Fruit fly (Drosophila melanogaster) whole organism, embryonic: Measurements from ENCODE around the gene CG42585.

ENCODE experiments used
- Aef1 ChIP-seq: fragments of 200-800 bp; sonication (Bioruptor generic); IDR thresholded peaks from 3 replicates; pipeline ENCODE4 v1.3.6; 2022; ENCODE audit warnings: missing biosample characterization, missing genetic modification characterization
- CG10209 ChIP-seq: fragments of 200-800 bp; sonication (Bioruptor generic); optimal IDR thresholded peaks from 3 replicates; lab custom pipeline; 2017; ENCODE audit warnings: missing biosample characterization, mild to moderate bottlenecking, missing genetic modification characterization, missing genetic modification reagents
- CG10274 ChIP-seq: fragments of 200-800 bp; sonication (Bioruptor generic); optimal IDR thresholded peaks from 3 replicates; lab custom pipeline; 2017; ENCODE audit warnings: missing biosample characterization, mild to moderate bottlenecking, missing genetic modification characterization
- CG10321 ChIP-seq: fragments of 200-800 bp; sonication (Bioruptor generic); IDR thresholded peaks from 2 replicates; pipeline ENCODE4 v1.3.6; 2022; ENCODE audit warnings: missing biosample characterization, missing genetic modification characterization
- CG10431 ChIP-seq: fragments of 200-800 bp; sonication (Bioruptor generic); optimal IDR thresholded peaks from 3 replicates; lab custom pipeline; 2018; ENCODE audit warnings: missing biosample characterization, mild to moderate bottlenecking, missing genetic modification characterization
- CG12391 ChIP-seq: fragments of 200-800 bp; sonication (Bioruptor generic); optimal IDR thresholded peaks from 3 replicates; lab custom pipeline; 2018; ENCODE audit warnings: missing biosample characterization, mild to moderate bottlenecking, missing genetic modification characterization, moderate library complexity
- CG12769 ChIP-seq: fragments of 200-800 bp; sonication (Bioruptor generic); optimal IDR thresholded peaks from 2 replicates; lab custom pipeline; 2019; ENCODE audit warnings: missing biosample characterization, mild to moderate bottlenecking, missing genetic modification characterization, moderate library complexity
- CG14667 ChIP-seq: fragments of 200-800 bp; sonication (Bioruptor generic); IDR thresholded peaks from 2 replicates; pipeline ENCODE4 v1.3.6; 2022; ENCODE audit warnings: missing biosample characterization, missing genetic modification characterization
- CG15514 ChIP-seq: fragments of 200-800 bp; sonication (Bioruptor generic); optimal IDR thresholded peaks from 3 replicates; lab custom pipeline; 2017; ENCODE audit warnings: missing biosample characterization, missing genetic modification characterization, mild to moderate bottlenecking, moderate library complexity, missing genetic modification reagents
- CG16815 ChIP-seq: fragments of 200-800 bp; sonication (Bioruptor generic); optimal IDR thresholded peaks from 3 replicates; lab custom pipeline; 2017; ENCODE audit warnings: missing biosample characterization, mild to moderate bottlenecking, missing genetic modification characterization
- CG17385 ChIP-seq: fragments of 200-800 bp; sonication (Bioruptor generic); optimal IDR thresholded peaks from 3 replicates; lab custom pipeline; 2018; ENCODE audit warnings: missing biosample characterization, mild to moderate bottlenecking, missing genetic modification characterization
- CG2199 ChIP-seq: fragments of 200-800 bp; sonication (Bioruptor generic); IDR thresholded peaks from 3 replicates; pipeline ENCODE4 v1.3.6; 2022; ENCODE audit warnings: missing biosample characterization, missing genetic modification characterization
- CG3163 ChIP-seq: fragments of 200-800 bp; sonication (Bioruptor generic); optimal IDR thresholded peaks from 3 replicates; lab custom pipeline; 2016; ENCODE audit warnings: missing biosample characterization, missing genetic modification characterization
- CG34224 ChIP-seq: fragments of 200-800 bp; sonication (Bioruptor generic); IDR thresholded peaks from 3 replicates; pipeline ENCODE4 v1.3.6; 2022; ENCODE audit warnings: missing biosample characterization, missing genetic modification characterization; ENCODE audit not compliant: partially characterized antibody
- CG4707 ChIP-seq: fragments of 200-800 bp; sonication (Bioruptor generic); optimal IDR thresholded peaks from 2 replicates; lab custom pipeline; 2018; ENCODE audit warnings: missing biosample characterization, mild to moderate bottlenecking, missing genetic modification characterization, moderate library complexity
- CG5953 ChIP-seq: fragments of 200-800 bp; sonication (Bioruptor generic); IDR thresholded peaks from 2 replicates; pipeline ENCODE4 v1.3.6; 2022; ENCODE audit warnings: missing biosample characterization, missing genetic modification characterization
- CG6654 ChIP-seq: fragments of 200-800 bp; sonication (Bioruptor generic); optimal IDR thresholded peaks from 2 replicates; lab custom pipeline; 2017; ENCODE audit warnings: missing biosample characterization, mild to moderate bottlenecking, missing genetic modification characterization
- CG7745 ChIP-seq: fragments of 200-800 bp; sonication (Bioruptor generic); optimal IDR thresholded peaks from 2 replicates; lab custom pipeline; 2018; ENCODE audit warnings: missing biosample characterization, mild to moderate bottlenecking, missing genetic modification characterization, moderate library complexity
- CG8281 ChIP-seq: fragments of 200-800 bp; sonication (Bioruptor generic); optimal IDR thresholded peaks from 2 replicates; lab custom pipeline; 2018; ENCODE audit warnings: missing biosample characterization, mild to moderate bottlenecking, missing genetic modification characterization, moderate library complexity
- CG8388 ChIP-seq: fragments of 200-800 bp; sonication (Bioruptor generic); optimal IDR thresholded peaks from 2 replicates; lab custom pipeline; 2019; ENCODE audit warnings: missing biosample characterization, mild to moderate bottlenecking, missing genetic modification characterization, moderate library complexity
- CG9609 ChIP-seq: fragments of 200-800 bp; sonication (Bioruptor generic); optimal IDR thresholded peaks from 3 replicates; lab custom pipeline; 2016; ENCODE audit warnings: missing biosample characterization, missing genetic modification characterization
- Camta ChIP-seq: fragments of 200-800 bp; sonication (Bioruptor generic); optimal IDR thresholded peaks from 2 replicates; lab custom pipeline; 2016; ENCODE audit warnings: missing biosample characterization, missing genetic modification characterization
- Elba2 ChIP-seq: fragments of 200-800 bp; sonication (Bioruptor generic); optimal IDR thresholded peaks from 3 replicates; lab custom pipeline; 2016; ENCODE audit warnings: missing biosample characterization, missing genetic modification characterization
- HLH54F ChIP-seq: fragments of 200-800 bp; sonication (Bioruptor generic); optimal IDR thresholded peaks from 3 replicates; lab custom pipeline; 2016; ENCODE audit warnings: missing biosample characterization, missing genetic modification characterization
- HmgD ChIP-seq: fragments of 200-800 bp; sonication (Bioruptor generic); optimal IDR thresholded peaks from 3 replicates; lab custom pipeline; 2016; ENCODE audit warnings: missing biosample characterization, missing genetic modification characterization
- Hr51 ChIP-seq, 2 experiments: fragments of 200-800 bp; sonication (Bioruptor generic); optimal IDR thresholded peaks; 2 replicates in 1 of 2; 3 replicates in 1 of 2; lab custom pipeline; 2016 to 2018; ENCODE audit warnings: missing biosample characterization in 2 of 2, missing genetic modification characterization in 2 of 2, mild to moderate bottlenecking in 1 of 2, moderate library complexity in 1 of 2
- Med ChIP-seq: fragments of 200-800 bp; sonication (Bioruptor generic); peaks from one replicate; lab custom pipeline; 2016; ENCODE audit warnings: missing biosample characterization, missing genetic modification characterization, mild to moderate bottlenecking, inconsistent platforms, moderate library complexity
- cad ChIP-seq: fragments of >200 bp; optimal IDR thresholded peaks from 2 replicates; lab custom pipeline; 2017; ENCODE audit warnings: missing biosample characterization, missing genetic modification characterization
- crp ChIP-seq, 2 experiments: fragments of 200-800 bp; sonication (Bioruptor generic); optimal IDR thresholded peaks; 2 replicates in 1 of 2; 3 replicates in 1 of 2; lab custom pipeline; 2017; ENCODE audit warnings: missing biosample characterization in 2 of 2, missing genetic modification characterization in 2 of 2, mild to moderate bottlenecking in 1 of 2, moderate library complexity in 1 of 2
- emc ChIP-seq: fragments of 200-800 bp; sonication (Bioruptor generic); optimal IDR thresholded peaks from 2 replicates; lab custom pipeline; 2016; ENCODE audit warnings: missing biosample characterization, missing genetic modification characterization
- exex ChIP-seq: fragments of 200-800 bp; sonication (Bioruptor generic); optimal IDR thresholded peaks from 4 replicates; lab custom pipeline; 2018; ENCODE audit warnings: missing biosample characterization, mild to moderate bottlenecking, missing genetic modification characterization, moderate library complexity
- fd64A ChIP-seq: fragments of 200-800 bp; sonication (Bioruptor generic); optimal IDR thresholded peaks from 3 replicates; lab custom pipeline; 2018; ENCODE audit warnings: missing biosample characterization, mild to moderate bottlenecking, missing genetic modification characterization
- grau ChIP-seq: fragments of 200-800 bp; optimal IDR thresholded peaks from 3 replicates; lab custom pipeline; 2019; ENCODE audit warnings: missing biosample characterization, mild to moderate bottlenecking, missing genetic modification characterization, moderate library complexity
- hkb ChIP-seq, 2 experiments: fragments of 200-800 bp in 1 of 2; fragments of >200 bp in 1 of 2; sonication (Bioruptor generic) in 1 of 2; IDR thresholded peaks in 1 of 2; optimal IDR thresholded peaks in 1 of 2; 2 replicates each; pipeline versions ENCODE4 v1.3.6 to Lab custom; 2017 to 2022; ENCODE audit warnings: missing biosample characterization in 1 of 2, missing genetic modification characterization in 1 of 2
- ken ChIP-seq: fragments of 200-800 bp; sonication (Bioruptor generic); IDR thresholded peaks from 3 replicates; pipeline ENCODE4 v1.3.6; 2022; ENCODE audit warnings: missing biosample characterization, missing genetic modification characterization
- kni ChIP-seq: fragments of 200-800 bp; sonication (Bioruptor generic); optimal IDR thresholded peaks from 3 replicates; lab custom pipeline; 2017; ENCODE audit warnings: mild to moderate bottlenecking, missing biosample characterization, missing genetic modification reagents, missing genetic modification characterization
- lab ChIP-seq: fragments of 200-800 bp; sonication (Bioruptor generic); optimal IDR thresholded peaks from 3 replicates; lab custom pipeline; 2017; ENCODE audit warnings: missing biosample characterization, missing genetic modification characterization, mild to moderate bottlenecking, moderate library complexity, missing genetic modification reagents
- luna ChIP-seq: fragments of 200-800 bp; sonication (Bioruptor generic); optimal IDR thresholded peaks from 2 replicates; lab custom pipeline; 2016; ENCODE audit warnings: missing biosample characterization, missing genetic modification characterization
- mam ChIP-seq: fragments of 200-800 bp; sonication (Bioruptor generic); optimal IDR thresholded peaks from 3 replicates; lab custom pipeline; 2016; ENCODE audit warnings: missing biosample characterization, missing genetic modification characterization
- nerfin-2 ChIP-seq: fragments of 200-800 bp; sonication (Bioruptor generic); IDR thresholded peaks from 2 replicates; pipeline ENCODE4 v1.3.6; 2022; ENCODE audit warnings: missing biosample characterization, missing genetic modification characterization; ENCODE audit not compliant: partially characterized antibody
- sc ChIP-seq, 3 experiments: fragments of >200 bp in 2 of 3; fragments of 200-800 bp in 1 of 3; sonication (Bioruptor generic) in 1 of 3; optimal IDR thresholded peaks; 2 replicates in 2 of 3; 3 replicates in 1 of 3; lab custom pipeline; 2017; ENCODE audit warnings: mild to moderate bottlenecking in 1 of 3, missing biosample characterization in 1 of 3, missing genetic modification characterization in 1 of 3, missing genetic modification reagents in 1 of 3
- slp2 ChIP-seq: fragments of 200-800 bp; sonication (Bioruptor generic); optimal IDR thresholded peaks from 2 replicates; lab custom pipeline; 2016; ENCODE audit warnings: missing biosample characterization, missing genetic modification characterization
- toy ChIP-seq: fragments of 200-800 bp; sonication (Bioruptor generic); IDR thresholded peaks from 2 replicates; pipeline ENCODE4 v1.3.6; 2022; ENCODE audit warnings: missing biosample characterization, missing genetic modification characterization
- usp ChIP-seq: fragments of >200 bp; optimal IDR thresholded peaks from 2 replicates; lab custom pipeline; 2017; ENCODE audit warnings: missing biosample characterization, missing genetic modification characterization
- vvl ChIP-seq: fragments of 200-800 bp; sonication (Bioruptor generic); IDR thresholded peaks from 2 replicates; pipeline ENCODE4 v1.3.6; 2022; ENCODE audit warnings: missing biosample characterization, missing genetic modification characterization
- wdn ChIP-seq: fragments of 200-800 bp; sonication (Bioruptor generic); IDR thresholded peaks from 2 replicates; pipeline ENCODE4 v1.3.6; 2022; ENCODE audit warnings: missing biosample characterization, missing genetic modification characterization

The CG42585 gene

dm6 chr2L:14697938-14698337 lies 41.8 kb upstream of the CG42585 start (continued):
- TF ChIP-seq sc (optimal IDR thresholded peaks at IDR 0.05; lab: Kevin White, UChicago) (no peak), sc (GFP tag; optimal IDR thresholded peaks at IDR 0.05; lab: Kevin White, UChicago) (no peak), CG7745 (tag; lab: Kevin White, UChicago) (no peak), HmgD (GFP tag; lab: Kevin White, UChicago) (no peak), CG8281 (tag; lab: Kevin White, UChicago) (peak; percentile 49), usp (GFP tag; lab: Kevin White, UChicago) (no peak), lab (GFP tag; lab: Kevin White, UChicago) (peak; percentile 15), luna (GFP tag; lab: Kevin White, UChicago) (no peak), nerfin-2 (GFP tag; lab: Robert Waterston, UW) (no peak), CG4707 (GFP tag; lab: Kevin White, UChicago) (peak; percentile 25), crp (GFP tag; optimal IDR thresholded peaks at IDR 0.05; lab: Kevin White, UChicago) (no peak), grau (tag; lab: Kevin White, UChicago) (peak; percentile 47), CG12769 (tag; lab: Kevin White, UChicago) (no peak), CG15514 (GFP tag; lab: Kevin White, UChicago) (no peak), Hr51 (GFP tag; optimal IDR thresholded peaks at IDR 0.05; lab: Kevin White, UChicago) (peak in 1 of 2 experiments; percentile 30), Med (GFP tag; lab: Kevin White, UChicago) (peak; percentile 48), ken (GFP tag; lab: Robert Waterston, UW) (no peak), Elba2 (GFP tag; lab: Kevin White, UChicago) (no peak), CG6654 (GFP tag; lab: Kevin White, UChicago) (no peak), CG10274 (GFP tag; lab: Kevin White, UChicago) (no peak), CG8388 (GFP tag; lab: Kevin White, UChicago) (no peak), CG12391 (peak; percentile 6), mam (GFP tag; lab: Kevin White, UChicago) (no peak)
- TF ChIP-seq, all 482 proteins: peak for 28

- TF ChIP-seq CG10431 (GFP tag; lab: Kevin White, UChicago), result peak; percentile 91
- TF ChIP-seq cad (GFP tag; lab: Kevin White, UChicago), result no peak
- TF ChIP-seq vvl (GFP tag; lab: Robert Waterston, UW), result peak; percentile 10; the same call in 1 of the 2 replicates
Observed at dm6 chr2L:14698980-14699379, 40.7 kb upstream of the CG42585 start.

dm6 chr2L:14699501-14700077 lies 40.1 kb upstream of the CG42585 start:
- TF ChIP-seq emc (no peak), CG9609 (GFP tag; lab: Kevin White, UChicago) (no peak), Camta (GFP tag; lab: Kevin White, UChicago) (no peak), CG10321 (GFP tag; lab: Robert Waterston, UW) (no peak), CG5953 (no peak), CG2199 (GFP tag; lab: Robert Waterston, UW) (peak; percentile 35; the same call in 1 of the 3 replicates), Aef1 (GFP tag; lab: Robert Waterston, UW) (no peak), usp (GFP tag; lab: Kevin White, UChicago) (no peak), fd64A (no peak), HLH54F (GFP tag; lab: Kevin White, UChicago) (no peak), exex (tag; lab: Kevin White, UChicago) (no peak), wdn (GFP tag; lab: Robert Waterston, UW) (no peak), kni (GFP tag; lab: Kevin White, UChicago) (peak; percentile 93), CG16815 (GFP tag; lab: Kevin White, UChicago) (no peak), hkb (optimal IDR thresholded peaks at IDR 0.05; lab: Kevin White, UChicago) (no peak), hkb (GFP tag; IDR thresholded peaks at IDR 0.05; lab: Robert Waterston, UW) (no peak), CG14667 (GFP tag; lab: Robert Waterston, UW) (no peak), toy (GFP tag; lab: Robert Waterston, UW) (no peak), CG34224 (0 out of 3 replicates have a peak, but pooled peaks have one; percentile 14), CG17385 (GFP tag; lab: Kevin White, UChicago) (no peak), CG10209 (no peak), CG3163 (GFP tag; lab: Kevin White, UChicago) (no peak), slp2 (GFP tag; lab: Kevin White, UChicago) (no peak)
